Worm (Caenorhabditis elegans) whole organism, L4 larva: ENCODE results near the gene vars-1.

Experiments
- D1046.2 ChIP-seq: fragments of 200-800 bp; sonication (Bioruptor generic); IDR thresholded peaks from 2 replicates; pipeline ENCODE4 v1.3.6; 2022; ENCODE audit warnings: missing genetic modification characterization, missing compliant biosample characterization
- F44E2.7 ChIP-seq: fragments of 200-800 bp; sonication (Bioruptor generic); IDR thresholded peaks from 2 replicates; pipeline ENCODE4 v2.1.2; 2022; ENCODE audit warnings: missing genetic modification characterization, missing compliant biosample characterization
- T20F7.1 ChIP-seq: fragments of 200-800 bp; sonication (Bioruptor generic); optimal IDR thresholded peaks from 2 replicates; lab custom pipeline; 2018; ENCODE audit warnings: mild to moderate bottlenecking, missing genetic modification characterization, missing compliant biosample characterization
- T26A8.4 ChIP-seq: fragments of 200-800 bp; sonication (Bioruptor generic); IDR thresholded peaks from 2 replicates; pipeline ENCODE4 v1.3.6; 2022; ENCODE audit warnings: missing genetic modification characterization, missing compliant biosample characterization
- ZK546.5 ChIP-seq, 2 experiments: sonication (generic microtip); optimal IDR thresholded peaks; 2 replicates each; lab custom pipeline; 2017; ENCODE audit warnings: missing biosample characterization in 2 of 2, missing genetic modification characterization in 2 of 2
- aha-1 ChIP-seq: fragments of 150-350 bp; peaks from one replicate; lab custom pipeline; 2014; ENCODE audit warnings: missing biosample characterization, missing genetic modification characterization
- ama-1 ChIP-seq: fragments of 150-350 bp; optimal IDR thresholded peaks from 2 replicates; lab custom pipeline; 2014; ENCODE audit warnings: inconsistent platforms, mixed read lengths
- arid-1 ChIP-seq: fragments of 200-800 bp; sonication (Bioruptor generic); conservative IDR thresholded peaks from 2 replicates; pipeline ENCODE4 v1.3.6; 2022; ENCODE audit warnings: missing genetic modification reagents, missing genetic modification characterization, missing compliant biosample characterization
- attf-4 ChIP-seq: sonication (generic microtip); optimal IDR thresholded peaks from 3 replicates; lab custom pipeline; 2017; ENCODE audit warnings: missing biosample characterization, missing genetic modification characterization
- ceh-20 ChIP-seq: fragments of 200-800 bp; sonication (Bioruptor generic); IDR thresholded peaks from 2 replicates; pipeline ENCODE4 v1.3.6; 2022; ENCODE audit warnings: missing genetic modification reagents, missing genetic modification characterization, missing compliant biosample characterization
- ceh-32 ChIP-seq: sonication (generic microtip); optimal IDR thresholded peaks from 2 replicates; lab custom pipeline; 2016; ENCODE audit warnings: mild to moderate bottlenecking, missing genetic modification characterization, missing compliant biosample characterization; ENCODE audit not compliant: poor library complexity
- ceh-44 ChIP-seq: fragments of 200-800 bp; sonication (Bioruptor generic); IDR thresholded peaks from 2 replicates; pipeline ENCODE4 v1.3.6; 2022; ENCODE audit warnings: missing genetic modification reagents, missing genetic modification characterization, missing compliant biosample characterization
- ceh-82 ChIP-seq: sonication (generic microtip); optimal IDR thresholded peaks from 2 replicates; lab custom pipeline; 2017; ENCODE audit warnings: missing biosample characterization, missing genetic modification characterization
- ces-1 ChIP-seq: fragments of 150-350 bp; sonication (generic microtip); optimal IDR thresholded peaks from 4 replicates; lab custom pipeline; 2014; ENCODE audit warnings: missing biosample characterization, missing genetic modification reagents, missing genetic modification characterization
- cey-2 ChIP-seq: sonication (generic microtip); optimal IDR thresholded peaks from 3 replicates; lab custom pipeline; 2017; ENCODE audit warnings: missing genetic modification characterization, mild to moderate bottlenecking, missing compliant biosample characterization, antibody characterized with exemption, borderline replicate concordance; ENCODE audit not compliant: insufficient read depth
- daf-8 ChIP-seq: fragments of 200-800 bp; sonication (Bioruptor generic); IDR thresholded peaks from 2 replicates; pipeline ENCODE4 v1.3.6; 2022; ENCODE audit warnings: missing genetic modification characterization, missing compliant biosample characterization
- dmd-6 ChIP-seq: fragments of 200-800 bp; sonication (Bioruptor generic); IDR thresholded peaks from 2 replicates; pipeline ENCODE4 v1.3.6; 2022; ENCODE audit warnings: missing genetic modification reagents, missing genetic modification characterization, missing compliant biosample characterization
- dmd-8 ChIP-seq: fragments of 200-800 bp; sonication (Bioruptor generic); IDR thresholded peaks from 2 replicates; pipeline ENCODE4 v1.3.6; 2022; ENCODE audit warnings: missing genetic modification characterization, missing compliant biosample characterization
- dpl-1 ChIP-seq: fragments of 150-350 bp; optimal IDR thresholded peaks from 2 replicates; lab custom pipeline; 2014; ENCODE audit warnings: missing biosample characterization, missing genetic modification reagents, missing genetic modification characterization
- duxl-1 ChIP-seq: sonication (generic microtip); optimal IDR thresholded peaks from 2 replicates; lab custom pipeline; 2016; ENCODE audit warnings: mild to moderate bottlenecking, missing genetic modification characterization, moderate library complexity, missing compliant biosample characterization; ENCODE audit not compliant: poor library complexity
- dve-1 ChIP-seq: sonication (generic microtip); optimal IDR thresholded peaks from 2 replicates; lab custom pipeline; 2017; ENCODE audit warnings: antibody characterized with exemption, mild to moderate bottlenecking, missing genetic modification characterization, missing compliant biosample characterization; ENCODE audit not compliant: insufficient read depth
- fkh-10 ChIP-seq: fragments of 150-350 bp; optimal IDR thresholded peaks from 2 replicates; lab custom pipeline; 2014; ENCODE audit warnings: missing biosample characterization, missing genetic modification reagents, missing genetic modification characterization
- gei-8 ChIP-seq: fragments of 200-800 bp; sonication (Bioruptor generic); optimal IDR thresholded peaks from 2 replicates; lab custom pipeline; 2018; ENCODE audit warnings: mild to moderate bottlenecking, missing genetic modification characterization, missing compliant biosample characterization
- hlh-11 ChIP-seq: fragments of 200-800 bp; sonication (Bioruptor generic); optimal IDR thresholded peaks from 2 replicates; lab custom pipeline; 2018; ENCODE audit warnings: mild to moderate bottlenecking, missing genetic modification characterization, missing compliant biosample characterization
- hlh-30 ChIP-seq: sonication (generic microtip); optimal IDR thresholded peaks from 2 replicates; lab custom pipeline; 2017; ENCODE audit warnings: antibody characterized with exemption, mild to moderate bottlenecking, missing genetic modification characterization, missing compliant biosample characterization; ENCODE audit not compliant: insufficient read depth
- jun-1 ChIP-seq: fragments of 150-350 bp; optimal IDR thresholded peaks from 2 replicates; lab custom pipeline; 2014; ENCODE audit warnings: missing biosample characterization, missing genetic modification reagents, missing genetic modification characterization
- lin-15B ChIP-seq: fragments of 150-350 bp; sonication (generic microtip); optimal IDR thresholded peaks from 3 replicates; lab custom pipeline; 2014; ENCODE audit warnings: missing biosample characterization, missing genetic modification characterization
- lin-29 ChIP-seq: fragments of 200-800 bp; sonication (Bioruptor generic); IDR thresholded peaks from 2 replicates; pipeline ENCODE4 v1.3.6; 2022; ENCODE audit warnings: missing genetic modification reagents, missing genetic modification characterization, missing compliant biosample characterization
- madf-5 ChIP-seq, 2 experiments: fragments of 200-800 bp; sonication (Bioruptor generic); IDR thresholded peaks; 2 replicates each; pipeline ENCODE4 v1.3.6; 2022; ENCODE audit warnings: missing compliant biosample characterization in 2 of 2, missing genetic modification characterization in 2 of 2
- madf-9 ChIP-seq: fragments of 200-800 bp; sonication (Bioruptor generic); conservative IDR thresholded peaks from 2 replicates; pipeline ENCODE4 v1.3.6; 2022; ENCODE audit warnings: missing genetic modification reagents, missing genetic modification characterization, missing compliant biosample characterization
- mdl-1 ChIP-seq, 2 experiments: fragments of 150-350 bp in 1 of 2; sonication (generic microtip) in 1 of 2; optimal IDR thresholded peaks; 2 replicates each; lab custom pipeline; 2014 to 2017; ENCODE audit warnings: missing biosample characterization in 2 of 2, missing genetic modification characterization in 2 of 2
- mep-1 ChIP-seq: fragments of 150-350 bp; sonication (generic microtip); optimal IDR thresholded peaks from 3 replicates; lab custom pipeline; 2014; ENCODE audit warnings: missing biosample characterization, missing genetic modification characterization
- nhr-111 ChIP-seq: fragments of 200-800 bp; sonication (Bioruptor generic); optimal IDR thresholded peaks from 2 replicates; lab custom pipeline; 2018; ENCODE audit warnings: mild to moderate bottlenecking, missing genetic modification characterization, missing compliant biosample characterization
- nhr-237 ChIP-seq: sonication (generic microtip); optimal IDR thresholded peaks from 2 replicates; lab custom pipeline; 2017; ENCODE audit warnings: missing biosample characterization, missing genetic modification characterization
- nhr-28 ChIP-seq: fragments of 150-350 bp; optimal IDR thresholded peaks from 2 replicates; lab custom pipeline; 2014; ENCODE audit warnings: missing biosample characterization, missing genetic modification characterization
- nhr-42 ChIP-seq: fragments of 200-800 bp; sonication (Bioruptor generic); IDR thresholded peaks from 2 replicates; pipeline ENCODE4 v1.3.6; 2022; ENCODE audit warnings: missing genetic modification characterization, missing compliant biosample characterization
- nhr-6 ChIP-seq: fragments of 150-350 bp; optimal IDR thresholded peaks from 2 replicates; lab custom pipeline; 2014; ENCODE audit warnings: missing biosample characterization, missing genetic modification characterization
- nhr-76 ChIP-seq: fragments of 150-350 bp; optimal IDR thresholded peaks from 2 replicates; lab custom pipeline; 2014; ENCODE audit warnings: missing biosample characterization, missing genetic modification characterization
- nhr-77 ChIP-seq: fragments of 150-350 bp; optimal IDR thresholded peaks from 2 replicates; lab custom pipeline; 2014; ENCODE audit warnings: missing biosample characterization, missing genetic modification characterization
- pha-4 ChIP-seq, 2 experiments: fragments of 150-350 bp in 1 of 2; fragments of 200-800 bp in 1 of 2; sonication (Bioruptor generic) in 1 of 2; IDR thresholded peaks in 1 of 2; optimal IDR thresholded peaks in 1 of 2; 2 replicates each; pipeline versions ENCODE4 v1.3.6 to Lab custom; 2014 to 2022; ENCODE audit warnings: missing genetic modification characterization in 2 of 2, missing genetic modification reagents in 2 of 2, missing biosample characterization in 1 of 2, missing compliant biosample characterization in 1 of 2
- pqm-1 ChIP-seq: sonication (generic microtip); optimal IDR thresholded peaks from 2 replicates; lab custom pipeline; 2017; ENCODE audit warnings: missing biosample characterization, missing genetic modification characterization
- sdz-12 ChIP-seq: fragments of 200-800 bp; sonication (Bioruptor generic); optimal IDR thresholded peaks from 2 replicates; lab custom pipeline; 2018; ENCODE audit warnings: mild to moderate bottlenecking, missing genetic modification characterization, missing compliant biosample characterization
- spr-3 ChIP-seq: fragments of 200-800 bp; sonication (Bioruptor generic); optimal IDR thresholded peaks from 2 replicates; lab custom pipeline; 2018; ENCODE audit warnings: mild to moderate bottlenecking, missing genetic modification characterization, missing compliant biosample characterization
- unc-39 ChIP-seq: sonication (generic microtip); optimal IDR thresholded peaks from 2 replicates; lab custom pipeline; 2017; ENCODE audit warnings: missing biosample characterization, missing genetic modification characterization
- unc-62 ChIP-seq, 3 experiments: fragments of 150-350 bp in 1 of 3; sonication (generic microtip); optimal IDR thresholded peaks in 2 of 3; peaks in 1 of 3; 1 replicate in 1 of 3; 2 replicates in 2 of 3; lab custom pipeline; 2014 to 2017; ENCODE audit warnings: missing biosample characterization in 3 of 3, missing genetic modification characterization in 3 of 3, missing genetic modification reagents in 3 of 3, missing genotype in 1 of 3
- zag-1 ChIP-seq: fragments of 150-350 bp; optimal IDR thresholded peaks from 2 replicates; lab custom pipeline; 2014; ENCODE audit warnings: missing biosample characterization, missing genetic modification characterization
- zfp-2 ChIP-seq: sonication (generic microtip); optimal IDR thresholded peaks from 2 replicates; lab custom pipeline; 2016; ENCODE audit warnings: mild to moderate bottlenecking, missing genetic modification characterization, missing compliant biosample characterization
- zfp-3 ChIP-seq: fragments of 200-800 bp; sonication (Bioruptor generic); conservative IDR thresholded peaks from 2 replicates; pipeline ENCODE4 v1.3.6; 2022; ENCODE audit warnings: missing genetic modification reagents, missing genetic modification characterization, missing compliant biosample characterization
- zip-11 ChIP-seq: fragments of 200-800 bp; sonication (Bioruptor generic); IDR thresholded peaks from 2 replicates; pipeline ENCODE4 v1.3.6; 2022; ENCODE audit warnings: missing genetic modification characterization, missing compliant biosample characterization
- zip-2 ChIP-seq: fragments of 150-350 bp; optimal IDR thresholded peaks from 2 replicates; lab custom pipeline; 2014; ENCODE audit warnings: missing biosample characterization, missing genetic modification characterization
- ztf-11 ChIP-seq: fragments of 150-350 bp; optimal IDR thresholded peaks from 2 replicates; lab custom pipeline; 2014; ENCODE audit warnings: missing biosample characterization, missing genetic modification characterization
- ztf-7 ChIP-seq: fragments of 150-350 bp; optimal IDR thresholded peaks from 2 replicates; lab custom pipeline; 2014; ENCODE audit warnings: missing biosample characterization, missing genetic modification characterization

Gene vars-1

DNA sequence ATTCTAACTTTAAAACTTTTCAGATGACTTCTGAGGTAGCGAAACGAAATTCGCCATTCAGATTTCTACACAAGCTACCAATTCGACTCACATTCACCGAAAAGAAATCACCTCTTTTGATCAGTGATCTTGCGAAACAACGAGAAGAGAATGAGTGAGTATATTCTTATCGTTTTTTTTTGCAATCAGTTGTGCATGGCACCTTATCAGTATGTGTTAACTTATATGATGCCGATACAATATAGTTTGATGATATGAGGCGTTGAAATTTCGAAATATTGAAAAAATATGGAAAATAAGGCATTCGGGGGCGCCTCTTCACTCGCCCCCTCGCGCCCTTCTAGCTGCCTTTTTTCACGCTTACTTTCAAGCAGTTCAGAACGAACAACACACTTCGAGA is 13.3 kb upstream of the vars-1 start:
- TF ChIP-seq ceh-32 (no peak), ZK546.5 (tag; optimal IDR thresholded peaks at IDR 0.05; lab: Kevin White, UChicago) (no peak), aha-1 (tag; lab: Kevin White, UChicago) (no peak), mep-1 (tag; lab: Kevin White, UChicago) (peak; percentile 1), pqm-1 (tag; lab: Kevin White, UChicago) (peak; percentile 87), duxl-1 (tag; lab: Kevin White, UChicago) (no peak), hlh-30 (tag; lab: Kevin White, UChicago) (no peak), zfp-2 (tag; lab: Kevin White, UChicago) (no peak), D1046.2 (GFP tag; lab: Robert Waterston, UW) (no peak), arid-1 (GFP tag; lab: Robert Waterston, UW) (no peak), ceh-20 (GFP tag; lab: Robert Waterston, UW) (no peak), unc-62 (GFP tag; optimal IDR thresholded peaks at IDR 0.05 in 1 of 2; lab: Kevin White, UChicago) (no peak), unc-62 (tag; optimal IDR thresholded peaks at IDR 0.05; lab: Kevin White, UChicago) (no peak), dve-1 (peak; percentile 28), spr-3 (no peak), madf-9 (GFP tag; lab: Robert Waterston, UW) (no peak), ztf-11 (tag; lab: Kevin White, UChicago) (no peak), dmd-6 (peak; percentile 75), nhr-6 (peak; percentile 12), ces-1 (GFP tag; lab: Kevin White, UChicago) (no peak), dmd-8 (no peak), fkh-10 (no peak), nhr-76 (tag; lab: Kevin White, UChicago) (no peak), ztf-7 (tag; lab: Kevin White, UChicago) (no peak), daf-8 (GFP tag; lab: Robert Waterston, UW) (no peak), pha-4 (GFP tag; IDR thresholded peaks at IDR 0.05; lab: Robert Waterston, UW) (no peak), pha-4 (tag; optimal IDR thresholded peaks at IDR 0.05; lab: Kevin White, UChicago) (no peak), hlh-11 (tag; lab: Kevin White, UChicago) (peak; percentile 65), nhr-42 (GFP tag; lab: Robert Waterston, UW) (no peak), T26A8.4 (GFP tag; lab: Robert Waterston, UW) (no peak), ceh-82 (tag; lab: Kevin White, UChicago) (no peak), T20F7.1 (GFP tag; lab: Kevin White, UChicago) (no peak), zfp-3 (no peak), cey-2 (tag; lab: Kevin White, UChicago) (no peak), unc-39 (tag; lab: Kevin White, UChicago) (no peak), ama-1 (lab: Kevin White, UChicago) (no peak), zip-2 (tag; lab: Kevin White, UChicago) (no peak), zip-11 (GFP tag; lab: Robert Waterston, UW) (no peak), nhr-111 (GFP tag; lab: Kevin White, UChicago) (no peak), lin-15B (tag; lab: Kevin White, UChicago) (no peak), nhr-237 (no peak), nhr-28 (tag; lab: Kevin White, UChicago) (peak; percentile 81), mdl-1 (tag; optimal IDR thresholded peaks at IDR 0.05; lab: Kevin White, UChicago) (no peak), sdz-12 (GFP tag; lab: Kevin White, UChicago) (no peak), nhr-77 (tag; lab: Kevin White, UChicago) (no peak), attf-4 (no peak), F44E2.7 (GFP tag; lab: Robert Waterston, UW) (no peak), gei-8 (GFP tag; lab: Kevin White, UChicago) (no peak), dpl-1 (GFP tag; lab: Kevin White, UChicago) (no peak), ceh-44 (GFP tag; lab: Robert Waterston, UW) (no peak), jun-1 (tag; lab: Kevin White, UChicago) (no peak), madf-5 (GFP tag; IDR thresholded peaks at IDR 0.05; lab: Robert Waterston, UW) (no peak), lin-29 (GFP tag; lab: Robert Waterston, UW) (no peak), zag-1 (tag; lab: Kevin White, UChicago) (no peak)
